Worm (Caenorhabditis elegans) whole organism, midembryonic: ENCODE results near the gene C04G2.5.

Source experiments
- flt-1 ChIP-seq: fragments of 200-800 bp; sonication (Bioruptor generic); IDR thresholded peaks from 2 replicates; pipeline ENCODE4 v1.3.6; 2022; ENCODE audit warnings: missing genetic modification characterization, missing compliant biosample characterization
- ref-1 ChIP-seq: fragments of 200-800 bp; sonication (Bioruptor generic); conservative IDR thresholded peaks from 2 replicates; pipeline ENCODE4 v1.3.6; 2022; ENCODE audit warnings: missing genetic modification reagents, missing genetic modification characterization, missing compliant biosample characterization
- ztf-23 ChIP-seq: fragments of 200-800 bp; sonication (Bioruptor generic); IDR thresholded peaks from 2 replicates; pipeline ENCODE4 v1.3.6; 2022; ENCODE audit warnings: missing genetic modification reagents, missing genetic modification characterization, missing compliant biosample characterization
- ztf-29 ChIP-seq: fragments of 200-800 bp; sonication (Bioruptor generic); IDR thresholded peaks from 2 replicates; pipeline ENCODE4 v1.3.6; 2022; ENCODE audit warnings: missing genetic modification reagents, missing genetic modification characterization, missing compliant biosample characterization

ce11 chrIV:10059175-10059574 lies 35.9 kb downstream of the C04G2.5 start:
- TF ChIP-seq ref-1 (GFP tag; lab: Robert Waterston, UW) = no peak
- TF ChIP-seq ztf-23 (GFP tag; lab: Robert Waterston, UW) = no peak
- no peak for TF ChIP-seq ztf-29 (GFP tag; lab: Robert Waterston, UW)
- no peak for TF ChIP-seq flt-1 (GFP tag; lab: Robert Waterston, UW)
